Worm (Caenorhabditis elegans) whole organism, L3 larva: ENCODE results near the gene T16G12.10.

Experiments used
- ZK546.5 ChIP-seq: sonication (generic microtip); optimal IDR thresholded peaks from 2 replicates; lab custom pipeline; 2017; ENCODE audit warnings: missing biosample characterization, missing genetic modification characterization
- aly-2 ChIP-seq: fragments of 150-350 bp; optimal IDR thresholded peaks from 2 replicates; lab custom pipeline; 2014; ENCODE audit warnings: missing biosample characterization, missing genetic modification characterization
- ama-1 ChIP-seq: fragments of 150-350 bp; optimal IDR thresholded peaks from 2 replicates; lab custom pipeline; 2018
- ceh-16 ChIP-seq: sonication (generic microtip); optimal IDR thresholded peaks from 2 replicates; lab custom pipeline; 2017; ENCODE audit warnings: missing biosample characterization, missing genetic modification characterization
- ceh-28 ChIP-seq: fragments of 150-350 bp; optimal IDR thresholded peaks from 2 replicates; lab custom pipeline; 2014; ENCODE audit warnings: missing biosample characterization, missing genetic modification reagents, missing genetic modification characterization
- ceh-9 ChIP-seq: sonication (generic microtip); optimal IDR thresholded peaks from 2 replicates; lab custom pipeline; 2018; ENCODE audit warnings: missing biosample characterization, missing genetic modification characterization
- daf-12 ChIP-seq: fragments of 150-350 bp; optimal IDR thresholded peaks from 2 replicates; lab custom pipeline; 2014; ENCODE audit warnings: missing biosample characterization, missing genetic modification reagents, missing genetic modification characterization
- egl-27 ChIP-seq: sonication (generic microtip); optimal IDR thresholded peaks from 4 replicates; lab custom pipeline; 2017; ENCODE audit warnings: missing biosample characterization, missing genetic modification reagents, missing genetic modification characterization
- egl-5 ChIP-seq: fragments of 150-350 bp; optimal IDR thresholded peaks from 2 replicates; lab custom pipeline; 2017; ENCODE audit warnings: missing biosample characterization, missing genetic modification reagents, missing genetic modification characterization, inconsistent platforms
- elt-1 ChIP-seq: fragments of 150-350 bp; optimal IDR thresholded peaks from 2 replicates; lab custom pipeline; 2014; ENCODE audit warnings: missing biosample characterization, missing genetic modification characterization
- eor-1 ChIP-seq, 2 experiments: fragments of 150-350 bp; optimal IDR thresholded peaks; 2 replicates each; lab custom pipeline; 2014 to 2018; ENCODE audit warnings: missing biosample characterization in 2 of 2, missing genetic modification characterization in 2 of 2
- fkh-2 ChIP-seq: fragments of 150-350 bp; optimal IDR thresholded peaks from 2 replicates; lab custom pipeline; 2014; ENCODE audit warnings: missing biosample characterization, missing genetic modification reagents, missing genetic modification characterization
- fos-1 ChIP-seq: fragments of 150-350 bp; optimal IDR thresholded peaks from 2 replicates; lab custom pipeline; 2014; ENCODE audit warnings: missing biosample characterization, missing genetic modification characterization
- jun-1 ChIP-seq: fragments of 150-350 bp; optimal IDR thresholded peaks from 2 replicates; lab custom pipeline; 2014; ENCODE audit warnings: missing biosample characterization, missing genetic modification reagents, missing genetic modification characterization
- lin-15B ChIP-seq: fragments of 150-350 bp; optimal IDR thresholded peaks from 2 replicates; lab custom pipeline; 2014; ENCODE audit warnings: missing biosample characterization, missing genetic modification characterization
- lin-39 ChIP-seq: fragments of 150-350 bp; optimal IDR thresholded peaks from 2 replicates; lab custom pipeline; 2018; ENCODE audit warnings: missing biosample characterization, missing genetic modification reagents, missing genetic modification characterization
- lsy-12 ChIP-seq: sonication (generic microtip); optimal IDR thresholded peaks from 2 replicates; lab custom pipeline; 2016; ENCODE audit warnings: mild to moderate bottlenecking, missing genetic modification characterization, missing compliant biosample characterization
- mdl-1 ChIP-seq: fragments of 150-350 bp; optimal IDR thresholded peaks from 2 replicates; lab custom pipeline; 2014; ENCODE audit warnings: missing biosample characterization, missing genetic modification characterization
- mml-1 ChIP-seq: fragments of 150-350 bp; sonication (generic microtip); optimal IDR thresholded peaks from 3 replicates; lab custom pipeline; 2014; ENCODE audit warnings: missing biosample characterization, missing genetic modification characterization
- nfya-1 ChIP-seq: sonication (generic microtip); optimal IDR thresholded peaks from 2 replicates; lab custom pipeline; 2017; ENCODE audit warnings: missing genetic modification characterization, mild to moderate bottlenecking, missing compliant biosample characterization, antibody characterized with exemption, moderate library complexity; ENCODE audit not compliant: insufficient read depth
- nhr-23 ChIP-seq: fragments of 150-350 bp; optimal IDR thresholded peaks from 2 replicates; lab custom pipeline; 2014; ENCODE audit warnings: missing biosample characterization, missing genetic modification reagents, missing genetic modification characterization
- nhr-237 ChIP-seq: fragments of 150-350 bp; optimal IDR thresholded peaks from 2 replicates; lab custom pipeline; 2014; ENCODE audit warnings: missing biosample characterization, missing genetic modification characterization
- nhr-28 ChIP-seq: fragments of 150-350 bp; optimal IDR thresholded peaks from 2 replicates; lab custom pipeline; 2014; ENCODE audit warnings: missing biosample characterization, missing genetic modification characterization
- nhr-76 ChIP-seq: fragments of 150-350 bp; sonication (generic microtip); optimal IDR thresholded peaks from 5 replicates; lab custom pipeline; 2014; ENCODE audit warnings: missing biosample characterization, missing genetic modification characterization
- pha-4 ChIP-seq: fragments of 150-350 bp; optimal IDR thresholded peaks from 2 replicates; lab custom pipeline; 2014; ENCODE audit warnings: missing biosample characterization, missing genetic modification reagents, missing genetic modification characterization
- sea-2 ChIP-seq: fragments of 150-350 bp; sonication (generic microtip); optimal IDR thresholded peaks from 4 replicates; lab custom pipeline; 2014; ENCODE audit warnings: missing biosample characterization, missing genetic modification reagents, missing genetic modification characterization
- skn-1 ChIP-seq: fragments of 150-350 bp; optimal IDR thresholded peaks from 2 replicates; lab custom pipeline; 2014; ENCODE audit warnings: missing biosample characterization, missing genetic modification characterization
- snpc-4 ChIP-seq: fragments of 150-350 bp; optimal IDR thresholded peaks from 2 replicates; lab custom pipeline; 2014; ENCODE audit warnings: missing biosample characterization, missing genetic modification characterization
- unc-39 ChIP-seq: sonication (generic microtip); optimal IDR thresholded peaks from 4 replicates; lab custom pipeline; 2017; ENCODE audit warnings: missing biosample characterization, missing genetic modification characterization
- unc-62 ChIP-seq: fragments of 150-350 bp; sonication (generic microtip); optimal IDR thresholded peaks from 4 replicates; lab custom pipeline; 2014; ENCODE audit warnings: missing biosample characterization, missing genetic modification reagents, missing genetic modification characterization
- ztf-11 ChIP-seq: fragments of 150-350 bp; optimal IDR thresholded peaks from 2 replicates; lab custom pipeline; 2014; ENCODE audit warnings: missing biosample characterization, missing genetic modification characterization
- ztf-4 ChIP-seq: fragments of 150-350 bp; optimal IDR thresholded peaks from 2 replicates; lab custom pipeline; 2014; ENCODE audit warnings: missing biosample characterization, missing genetic modification characterization

Gene T16G12.10

ce11 chrIII:10093093-10093492 is 37.2 kb upstream of the T16G12.10 start:
- peak; percentile 12 for TF ChIP-seq lin-15B (tag; lab: Kevin White, UChicago)
- TF ChIP-seq egl-27 (tag; lab: Kevin White, UChicago): no peak
- peak; percentile 43 for TF ChIP-seq pha-4 (tag; lab: Kevin White, UChicago)
- TF ChIP-seq daf-12: no peak
- TF ChIP-seq lsy-12: peak; percentile 30
- TF ChIP-seq nfya-1 (tag; lab: Kevin White, UChicago): peak; percentile 22

DNA sequence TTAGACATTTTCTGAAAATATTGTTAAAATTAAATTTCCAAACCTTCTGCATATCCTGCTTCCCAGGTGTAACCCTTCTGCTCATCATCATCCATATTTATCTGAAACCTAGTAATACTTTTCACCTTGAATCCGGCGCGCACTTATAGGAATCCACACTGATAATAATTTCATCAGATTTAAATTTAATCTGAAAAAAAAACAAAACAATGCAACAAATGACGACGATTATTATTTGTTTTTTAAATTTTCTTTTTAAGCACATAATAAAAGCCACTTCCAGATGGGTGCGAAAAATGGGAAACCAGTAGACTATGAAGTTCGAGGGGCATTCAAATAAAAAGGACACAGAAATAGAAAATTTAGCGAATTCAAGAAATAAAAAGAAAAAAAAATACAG is 34.8 kb upstream of the T16G12.10 start, which contains the start of gene gtf-2H2C:
Gene gtf-2H2C, minus strand, starts transcription at position 101 of the 400 bp plus-strand sequence.
- TF ChIP-seq mml-1 (tag; lab: Kevin White, UChicago) (no peak), mdl-1 (tag; lab: Kevin White, UChicago) (no peak), lsy-12 (no peak)

DNA sequence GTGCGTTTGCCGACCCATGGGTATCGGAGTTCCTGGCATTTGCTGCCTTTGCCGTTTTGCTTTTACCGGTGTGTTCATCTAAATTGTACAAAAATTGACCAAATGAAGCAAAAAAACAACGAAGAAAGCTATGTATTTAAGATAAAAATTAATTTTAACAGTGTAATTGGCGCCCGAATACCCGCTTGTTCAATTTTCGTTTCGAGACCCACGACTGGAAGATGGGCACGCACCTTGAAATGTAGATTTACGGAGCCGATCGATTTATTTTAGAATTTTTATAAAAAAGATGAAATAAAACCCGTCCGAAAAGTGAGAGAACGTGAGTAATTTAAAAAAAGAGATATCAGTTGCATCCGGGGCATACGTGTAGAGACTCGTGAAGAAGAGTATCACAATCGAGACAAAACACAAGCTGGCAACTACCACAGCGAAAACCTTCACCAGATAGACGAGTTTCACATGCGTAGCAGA is 32.6 kb upstream of the T16G12.10 start, which contains the start of gene hal-2:
Gene hal-2, minus strand, starts transcription at position 424 of the 474 bp plus-strand sequence.
- TF ChIP-seq mdl-1 (tag; lab: Kevin White, UChicago) (no peak), unc-62 (GFP tag; lab: Kevin White, UChicago) (no peak), eor-1 (tag; optimal IDR thresholded peaks at IDR 0.05; lab: Kevin White, UChicago) (no peak), elt-1 (tag; lab: Kevin White, UChicago) (no peak), ceh-16 (tag; lab: Kevin White, UChicago) (no peak), unc-39 (tag; lab: Kevin White, UChicago) (no peak), ceh-9 (tag; lab: Kevin White, UChicago) (no peak), fkh-2 (tag; lab: Kevin White, UChicago) (no peak), ceh-28 (tag; lab: Kevin White, UChicago) (no peak), ztf-4 (tag; lab: Kevin White, UChicago) (no peak), ama-1 (lab: Kevin White, UChicago) (no peak), pha-4 (tag; lab: Kevin White, UChicago) (no peak), mml-1 (tag; lab: Kevin White, UChicago) (no peak)

DNA sequence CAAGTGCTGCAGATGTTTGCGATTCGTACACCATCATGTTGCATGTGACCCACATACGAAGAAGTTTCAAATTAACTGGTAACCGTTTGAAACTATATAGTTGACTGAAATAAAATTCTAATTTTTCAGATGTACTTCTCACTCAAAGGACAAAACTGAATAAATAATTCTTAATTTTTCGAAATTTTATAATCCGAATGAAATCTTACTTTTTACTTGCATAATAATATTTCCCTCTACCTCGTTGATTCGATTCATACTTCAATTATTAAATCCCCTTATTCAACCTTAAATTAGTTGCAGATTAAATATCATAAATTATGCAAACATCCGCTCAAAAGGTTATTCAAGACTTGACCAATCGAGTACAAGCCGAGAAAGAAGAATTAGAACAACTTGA is 30.1 kb upstream of the T16G12.10 start, which contains the start of gene T16H12.2:
Gene T16H12.2, plus strand, starts transcription at position 301 of the 400 bp plus-strand sequence.
- TF ChIP-seq nhr-28 (no peak), fos-1 (tag; lab: Kevin White, UChicago) (no peak), snpc-4 (no peak), jun-1 (tag; lab: Kevin White, UChicago) (no peak), ceh-28 (tag; lab: Kevin White, UChicago) (no peak), pha-4 (tag; lab: Kevin White, UChicago) (no peak), skn-1 (tag; lab: Kevin White, UChicago) (no peak), nhr-23 (tag; lab: Kevin White, UChicago) (no peak), lin-39 (no peak), egl-27 (tag; lab: Kevin White, UChicago) (no peak), nhr-237 (tag; lab: Kevin White, UChicago) (no peak), ZK546.5 (tag; lab: Kevin White, UChicago) (no peak), aly-2 (tag; lab: Kevin White, UChicago) (no peak), fkh-2 (tag; lab: Kevin White, UChicago) (no peak)

DNA sequence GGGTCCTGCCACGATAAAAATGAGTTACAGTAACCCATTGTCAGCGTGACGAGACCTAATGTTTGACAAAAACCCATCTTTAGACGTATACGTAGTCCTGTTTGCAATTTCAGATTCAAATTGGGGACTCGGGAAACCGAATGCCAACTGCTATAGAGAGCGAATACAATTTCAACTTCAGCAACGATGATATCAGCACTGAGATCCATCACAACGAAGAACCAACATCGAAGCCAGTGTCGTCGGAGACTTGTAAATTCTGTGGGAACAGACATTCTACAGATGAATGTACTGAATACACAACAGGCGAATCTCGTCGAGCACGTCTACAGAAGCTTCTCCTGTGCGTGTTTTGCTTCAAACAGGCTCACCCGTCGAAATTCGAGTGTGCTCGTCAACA is 29.6 kb upstream of the T16G12.10 start:
- TF ChIP-seq ztf-4 (tag; lab: Kevin White, UChicago) (no peak), nfya-1 (tag; lab: Kevin White, UChicago) (no peak), nhr-76 (no peak), skn-1 (tag; lab: Kevin White, UChicago) (no peak), ama-1 (lab: Kevin White, UChicago) (no peak)
- TF ChIP-seq, all 47 proteins: peak for 0

DNA sequence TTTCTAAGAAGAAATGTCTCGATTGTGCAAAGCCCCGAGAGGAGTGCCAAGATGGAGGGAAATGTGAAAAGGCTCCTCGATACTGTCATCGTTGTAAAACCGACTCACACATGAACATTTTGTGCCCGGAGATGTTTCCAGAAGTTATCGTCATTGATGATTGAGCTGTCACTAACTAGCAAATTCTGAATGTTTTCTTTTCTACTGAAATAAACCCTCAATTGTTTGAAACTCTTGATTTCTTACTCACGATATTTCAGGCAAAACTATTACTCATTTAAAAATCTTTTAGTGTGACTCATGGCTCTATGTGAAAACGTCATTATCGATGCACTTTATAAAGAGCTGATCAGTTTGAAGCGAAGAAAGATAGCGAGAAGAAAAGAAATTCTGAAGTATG is 29.2 kb upstream of the T16G12.10 start, which contains the start of gene T16H12.13:
Gene T16H12.13, plus strand, starts transcription at position 301 of the 400 bp plus-strand sequence.
- no peak for TF ChIP-seq ama-1 (lab: Kevin White, UChicago)
- no peak for TF ChIP-seq ztf-4 (tag; lab: Kevin White, UChicago)
- no peak for TF ChIP-seq daf-12
- no peak for TF ChIP-seq unc-62 (GFP tag; lab: Kevin White, UChicago)
- no peak for TF ChIP-seq sea-2 (GFP tag; lab: Kevin White, UChicago)
- TF ChIP-seq egl-5 (tag; lab: Kevin White, UChicago): no peak
- no peak for TF ChIP-seq ztf-11 (tag; lab: Kevin White, UChicago)
